Worm (Caenorhabditis elegans) whole organism, mixed stage, embryonic: ENCODE data around the gene ZK688.5.

Source experiments
- bed-3 ChIP-seq: fragments of 200-800 bp; sonication (Bioruptor generic); optimal IDR thresholded peaks from 3 replicates; lab custom pipeline; 2018; ENCODE audit warnings: mild to moderate bottlenecking, missing genetic modification characterization, moderate library complexity, missing compliant biosample characterization
- blmp-1 ChIP-seq: fragments of 150-350 bp; optimal IDR thresholded peaks from 2 replicates; lab custom pipeline; 2014; ENCODE audit warnings: missing biosample characterization, missing genetic modification characterization
- elt-3 ChIP-seq: fragments of 150-350 bp; optimal IDR thresholded peaks from 2 replicates; lab custom pipeline; 2014; ENCODE audit warnings: missing biosample characterization, missing genetic modification characterization
- flh-1 ChIP-seq: fragments of 200-800 bp; sonication (Bioruptor generic); optimal IDR thresholded peaks from 2 replicates; lab custom pipeline; 2018; ENCODE audit warnings: mild to moderate bottlenecking, missing genetic modification characterization, moderate library complexity, missing compliant biosample characterization
- nhr-12 ChIP-seq: fragments of 150-350 bp; optimal IDR thresholded peaks from 2 replicates; lab custom pipeline; 2014; ENCODE audit warnings: missing biosample characterization, missing genetic modification characterization
- nhr-2 ChIP-seq: fragments of 150-350 bp; optimal IDR thresholded peaks from 2 replicates; lab custom pipeline; 2014; ENCODE audit warnings: missing biosample characterization, missing genetic modification characterization
- nhr-237 ChIP-seq: fragments of 150-350 bp; optimal IDR thresholded peaks from 2 replicates; lab custom pipeline; 2014; ENCODE audit warnings: missing biosample characterization, missing genetic modification characterization
- nhr-76 ChIP-seq: sonication (generic microtip); optimal IDR thresholded peaks from 2 replicates; lab custom pipeline; 2017; ENCODE audit warnings: missing biosample characterization, missing genetic modification characterization
- pha-4 ChIP-seq: fragments of 150-350 bp; optimal IDR thresholded peaks from 2 replicates; lab custom pipeline; 2018; ENCODE audit warnings: missing biosample characterization, missing genetic modification reagents, missing genetic modification characterization
- snpc-4 ChIP-seq: fragments of 150-350 bp; optimal IDR thresholded peaks from 2 replicates; lab custom pipeline; 2014; ENCODE audit warnings: missing biosample characterization, missing genetic modification characterization
- unc-62 ChIP-seq: fragments of 150-350 bp; optimal IDR thresholded peaks from 2 replicates; lab custom pipeline; 2014; ENCODE audit warnings: missing biosample characterization, missing genetic modification reagents, missing genetic modification characterization
- zip-8 ChIP-seq: fragments of 150-350 bp; optimal IDR thresholded peaks from 2 replicates; lab custom pipeline; 2014; ENCODE audit warnings: missing biosample characterization, missing genetic modification characterization

ce11 chrIII:7861535-7862120 is 29.8 kb downstream of the ZK688.5 start, which contains the start of gene snr-5:
- no peak for TF ChIP-seq flh-1
- no peak for TF ChIP-seq elt-3 (tag; lab: Kevin White, UChicago)
- TF ChIP-seq bed-3 (GFP tag; lab: Kevin White, UChicago): no peak
- no peak for TF ChIP-seq nhr-76 (tag; lab: Kevin White, UChicago)
- TF ChIP-seq nhr-12 (tag; lab: Kevin White, UChicago): no peak
- no peak for TF ChIP-seq nhr-2
- TF ChIP-seq zip-8 (tag; lab: Kevin White, UChicago): no peak
- TF ChIP-seq nhr-237: no peak
- no peak for TF ChIP-seq unc-62 (GFP tag; lab: Kevin White, UChicago)
- TF ChIP-seq blmp-1 (tag; lab: Kevin White, UChicago): no peak
- TF ChIP-seq pha-4 (tag; lab: Kevin White, UChicago): no peak
- TF ChIP-seq snpc-4 (tag; lab: Kevin White, UChicago): no peak
